Worm (Caenorhabditis elegans): ENCODE data around the gene bgnt-1.3.

bgnt-1.3 gene

DNA sequence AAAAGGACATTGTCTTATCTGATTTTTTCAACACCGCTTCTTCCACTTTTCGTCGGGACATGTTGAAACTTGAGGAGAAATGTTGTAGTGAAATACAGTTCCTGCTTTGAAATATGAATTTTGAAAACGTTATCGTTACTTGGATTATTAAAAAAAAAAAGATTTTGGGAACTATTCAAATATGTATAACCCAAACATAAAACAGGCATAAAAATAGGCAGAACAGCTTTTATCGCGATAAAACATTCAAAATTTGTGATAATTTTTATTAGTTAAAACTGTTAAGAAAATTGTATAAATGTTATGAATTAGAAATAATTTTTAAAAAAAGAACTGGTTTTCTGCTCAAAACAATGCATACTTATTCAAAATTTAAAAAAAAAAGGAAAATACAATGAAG is at the start of gene bgnt-1.3:
Gene bgnt-1.3 (minus strand): TSS at position 101 of the 400 bp plus-strand sequence.
- TF ChIP-seq unc-62 (GFP tag; optimal IDR thresholded peaks at IDR 0.05): no peak

ce11 chrV:16302439-16302838 is 46.1 kb upstream of the bgnt-1.3 start, which contains the start of the genes C31A11.13 and oac-6:
Gene C31A11.13 (minus strand): TSS chrV:16302551.
Gene oac-6 (plus strand): TSS chrV:16302717.
- no peak for TF ChIP-seq unc-62 (GFP tag; optimal IDR thresholded peaks at IDR 0.05)

- TF ChIP-seq unc-62 (GFP tag; optimal IDR thresholded peaks at IDR 0.05): no peak
These were observed 44.0 kb upstream of the bgnt-1.3 start, which contains the start of gene srbc-82 for ce11 chrV:16300276-16300675. Gene srbc-82 (plus strand): TSS chrV:16300576.

- no peak for TF ChIP-seq unc-62 (GFP tag; optimal IDR thresholded peaks at IDR 0.05)
These were observed 43.5 kb upstream of the bgnt-1.3 start for ce11 chrV:16299834-16300233.

DNA sequence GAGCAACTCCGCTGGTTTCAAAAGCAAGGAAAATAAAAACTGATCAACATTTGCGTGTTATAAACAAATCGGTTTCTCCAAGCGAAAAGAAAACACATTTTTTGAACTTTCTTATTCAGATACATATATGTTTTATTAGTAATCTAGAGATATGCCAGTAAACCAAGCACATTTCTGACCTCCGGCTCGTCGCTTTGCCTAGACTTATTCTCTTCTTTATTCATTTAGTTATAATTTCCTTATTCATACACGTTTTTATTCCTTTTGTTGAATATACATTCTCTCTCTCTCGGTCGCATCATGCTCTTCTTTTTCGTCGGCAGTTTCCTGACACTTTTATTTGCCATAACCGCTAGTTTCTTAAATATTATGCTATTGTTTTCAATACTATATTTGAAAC is 42.4 kb upstream of the bgnt-1.3 start, which contains the start of gene srbc-84:
Gene srbc-84 (plus strand): TSS at position 301 of the 400 bp plus-strand sequence.
- no peak for TF ChIP-seq unc-62 (GFP tag; optimal IDR thresholded peaks at IDR 0.05)

- TF ChIP-seq unc-62 (GFP tag; optimal IDR thresholded peaks at IDR 0.05): no peak
These were observed 40.8 kb upstream of the bgnt-1.3 start, which contains the start of gene srbc-83 for ce11 chrV:16297070-16297469. Gene srbc-83 (plus strand): TSS chrV:16297370.

ce11 chrV:16292409-16292808 is 36.1 kb upstream of the bgnt-1.3 start, which contains the start of gene oac-5:
Gene oac-5 (plus strand): TSS chrV:16292709.
- no peak for TF ChIP-seq unc-62 (GFP tag; optimal IDR thresholded peaks at IDR 0.05)

- TF ChIP-seq unc-62 (GFP tag; optimal IDR thresholded peaks at IDR 0.05): no peak
These were observed 31.3 kb upstream of the bgnt-1.3 start, which contains the start of gene F28G4.3 for ce11 chrV:16287619-16288018. Gene F28G4.3 (minus strand): TSS chrV:16287719.

DNA sequence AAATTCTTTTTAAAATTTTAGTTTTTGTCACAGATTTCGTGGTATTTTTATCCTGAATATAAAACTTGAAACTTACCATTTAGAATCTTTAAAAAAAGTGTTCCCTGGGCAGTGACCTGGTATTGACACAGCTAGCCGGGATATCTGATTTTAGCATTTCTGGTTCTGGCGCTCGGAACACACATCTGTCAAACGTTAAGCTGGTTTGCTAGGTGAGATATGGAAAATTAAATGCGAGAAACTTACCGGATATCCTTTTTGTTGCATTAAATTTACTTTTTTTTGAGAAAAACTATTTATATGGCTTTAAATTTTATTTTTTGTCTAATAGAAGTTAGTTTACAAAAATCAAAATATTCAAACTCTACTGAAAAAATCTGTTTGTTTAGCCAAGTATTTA is 29.5 kb upstream of the bgnt-1.3 start, which contains the start of gene F28G4.4:
Gene F28G4.4 (minus strand): TSS at position 101 of the 400 bp plus-strand sequence.
- no peak for TF ChIP-seq unc-62 (GFP tag; optimal IDR thresholded peaks at IDR 0.05)

ce11 chrV:16282147-16282546 is 25.9 kb upstream of the bgnt-1.3 start, which contains the start of gene F28G4.2:
Gene F28G4.2 (minus strand): TSS chrV:16282321.
- no peak for TF ChIP-seq unc-62 (GFP tag; optimal IDR thresholded peaks at IDR 0.05)

DNA sequence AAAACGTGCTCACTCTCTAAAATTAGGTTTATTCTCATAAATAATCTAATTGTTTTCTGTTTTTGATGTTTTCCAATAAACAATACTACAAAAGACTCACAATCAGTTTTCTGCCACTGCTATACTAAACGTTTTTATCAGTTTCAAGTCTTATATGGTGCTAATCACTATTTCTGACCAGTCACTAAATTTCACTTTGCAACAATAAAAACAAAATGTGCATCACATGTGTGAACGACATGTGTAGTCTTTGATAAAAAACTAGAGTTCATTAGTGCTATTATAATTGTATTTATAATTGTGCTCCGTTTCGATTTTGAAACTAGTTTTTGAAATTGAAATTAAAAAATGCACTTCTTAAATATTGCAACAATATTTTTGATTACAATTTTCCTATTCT is 21.6 kb upstream of the bgnt-1.3 start, which contains the start of gene cyp-37B1:
Gene cyp-37B1 (plus strand): TSS at position 199 of the 400 bp plus-strand sequence.
- TF ChIP-seq unc-62 (GFP tag; optimal IDR thresholded peaks at IDR 0.05): no peak

- no peak for TF ChIP-seq unc-62 (GFP tag; optimal IDR thresholded peaks at IDR 0.05)
These were observed 19.1 kb upstream of the bgnt-1.3 start, which contains the start of gene pacl-1 for ce11 chrV:16275347-16275746. Gene pacl-1 (minus strand): TSS chrV:16275447.

DNA sequence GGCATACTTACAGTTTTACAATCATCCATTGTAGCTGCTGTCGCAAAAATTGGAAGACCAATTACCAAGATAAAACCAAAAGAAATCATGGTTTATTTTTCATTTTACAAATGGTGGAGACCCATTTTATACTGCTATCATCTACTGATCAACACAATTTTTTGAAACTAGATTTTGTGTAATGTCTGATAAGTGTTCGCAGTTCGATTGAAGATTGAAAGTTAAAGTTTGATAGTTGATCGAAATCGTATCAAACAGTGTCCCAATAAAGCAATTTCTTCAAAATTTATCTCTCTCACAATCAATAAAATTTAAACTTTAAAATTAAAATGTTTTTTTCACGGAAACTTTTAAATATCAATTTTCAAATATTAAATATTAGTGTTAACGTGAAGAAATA is 14.8 kb upstream of the bgnt-1.3 start, which contains the start of gene T13F3.6:
Gene T13F3.6 (minus strand): TSS at position 101 of the 400 bp plus-strand sequence.
- no peak for TF ChIP-seq unc-62 (GFP tag; optimal IDR thresholded peaks at IDR 0.05)

DNA sequence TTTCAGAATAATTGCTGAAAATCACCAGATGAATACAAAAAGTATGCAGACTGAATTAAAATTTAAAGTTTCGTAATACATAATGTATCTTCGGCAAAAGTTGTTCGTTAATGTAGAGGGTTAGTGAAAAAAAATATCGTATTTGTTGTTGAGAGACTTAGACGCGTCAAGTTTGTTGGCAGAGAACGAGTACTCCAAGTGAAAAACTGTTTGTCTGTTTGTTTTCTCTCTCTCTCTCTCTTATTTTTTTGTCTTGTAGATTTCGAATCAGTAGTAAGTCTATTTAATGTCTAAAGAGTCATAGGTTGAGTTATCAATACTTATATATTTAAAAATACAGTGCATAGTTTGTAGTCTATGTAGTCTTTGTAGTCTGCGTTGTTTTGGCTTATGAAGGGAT is 13.3 kb upstream of the bgnt-1.3 start, which contains the start of the genes fbxa-2 and T13F3.8:
Gene fbxa-2 (minus strand): TSS at position 101 of the 400 bp plus-strand sequence.
Gene T13F3.8 (plus strand): TSS at position 245 of the 400 bp plus-strand sequence.
- no peak for TF ChIP-seq unc-62 (GFP tag; optimal IDR thresholded peaks at IDR 0.05)

- TF ChIP-seq unc-62 (GFP tag; optimal IDR thresholded peaks at IDR 0.05): no peak
These were observed 10.2 kb upstream of the bgnt-1.3 start, which contains the start of gene T13F3.4 for ce11 chrV:16266514-16266913. Gene T13F3.4 (minus strand): TSS chrV:16266614.

- no peak for TF ChIP-seq unc-62 (GFP tag; optimal IDR thresholded peaks at IDR 0.05)
These were observed 3.4 kb upstream of the bgnt-1.3 start, which contains the start of gene nhr-127 for ce11 chrV:16259684-16260083. Gene nhr-127 (plus strand): TSS chrV:16259984.

- TF ChIP-seq unc-62 (GFP tag; optimal IDR thresholded peaks at IDR 0.05): no peak
These were observed 1.8 kb upstream of the bgnt-1.3 start, which contains the start of gene nhr-218 for ce11 chrV:16258142-16258541. Gene nhr-218 (plus strand): TSS chrV:16258442.

Measured in whole organism, dauer.